Worm (Caenorhabditis elegans): ENCODE results near the gene rmd-6.
"Not testable (repeated sequence)": the region's sequence is repeated elsewhere in the genome, so short reads cannot be mapped to it uniquely, and the experiment has no call there.

DNA sequence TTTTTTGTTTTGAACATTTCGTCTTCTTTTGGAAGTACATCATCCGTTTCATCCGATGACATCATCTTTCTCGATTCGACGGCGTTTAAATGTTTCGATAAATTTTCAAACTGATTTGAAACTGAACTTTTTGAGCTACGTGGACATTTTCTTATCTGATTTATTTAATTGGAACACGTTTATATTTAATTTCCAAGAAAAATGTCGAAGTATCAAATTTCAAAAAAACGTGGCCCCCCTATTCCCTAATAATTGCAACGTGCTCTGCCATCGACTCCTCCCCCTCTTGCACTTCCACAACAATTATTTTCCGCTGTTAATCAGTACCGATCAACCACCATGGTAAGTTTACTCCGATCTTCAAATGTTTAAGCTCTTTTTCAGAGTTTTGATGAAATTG lies at the start of gene rmd-6, which contains the start of gene R13H9.6:
- not testable (repeated sequence) for TF ChIP-seq T22C8.4 (GFP tag; IDR thresholded peaks at IDR 0.05); cog-1 (tag; optimal IDR thresholded peaks at IDR 0.05); klf-2 (GFP tag; conservative IDR thresholded peaks at IDR 0.05); tab-1 (GFP tag; IDR thresholded peaks at IDR 0.05); ztf-23 (GFP tag; IDR thresholded peaks at IDR 0.05); ztf-29 (GFP tag; IDR thresholded peaks at IDR 0.05); ref-1 (GFP tag; conservative IDR thresholded peaks at IDR 0.05); flt-1 (GFP tag; IDR thresholded peaks at IDR 0.05)
